Worm (Caenorhabditis elegans) whole organism, young adult: ENCODE data around the gene pmk-3.
A peak's percentile ranks its signal among the peaks of the same experiment; 100 is the strongest.

Source experiments
- B0019.2 ChIP-seq: fragments of 200-800 bp; sonication (Bioruptor generic); conservative IDR thresholded peaks from 2 replicates; pipeline ENCODE4 v1.3.6; 2022; ENCODE audit warnings: missing genetic modification reagents, missing genetic modification characterization, missing compliant biosample characterization
- B0336.3 ChIP-seq: fragments of 200-800 bp; sonication (Bioruptor generic); IDR thresholded peaks from 2 replicates; pipeline ENCODE4 v1.3.6; 2022; ENCODE audit warnings: missing genetic modification characterization, missing compliant biosample characterization
- C17E4.6 ChIP-seq: fragments of 200-800 bp; sonication (Bioruptor generic); IDR thresholded peaks from 2 replicates; pipeline ENCODE4 v1.3.6; 2022; ENCODE audit warnings: missing genetic modification reagents, missing genetic modification characterization, missing compliant biosample characterization
- D2030.7 ChIP-seq: fragments of 200-800 bp; sonication (Bioruptor generic); IDR thresholded peaks from 2 replicates; pipeline ENCODE4 v1.3.6; 2022; ENCODE audit warnings: missing genetic modification reagents, missing genetic modification characterization, missing compliant biosample characterization
- F33H1.4 ChIP-seq: fragments of 200-800 bp; sonication (Bioruptor generic); IDR thresholded peaks from 2 replicates; pipeline ENCODE4 v1.3.6; 2022; ENCODE audit warnings: missing genetic modification reagents, missing genetic modification characterization, missing compliant biosample characterization
- F37B4.10 ChIP-seq: fragments of 200-800 bp; sonication (Bioruptor generic); IDR thresholded peaks from 2 replicates; pipeline ENCODE4 v1.3.6; 2022; ENCODE audit warnings: missing genetic modification characterization, missing compliant biosample characterization
- F49E8.2 ChIP-seq: sonication (generic microtip); optimal IDR thresholded peaks from 3 replicates; lab custom pipeline; 2017; ENCODE audit warnings: missing genetic modification characterization, mild to moderate bottlenecking, missing compliant biosample characterization, antibody characterized with exemption, moderate library complexity; ENCODE audit not compliant: insufficient read depth
- K11D2.4 ChIP-seq: fragments of 200-800 bp; sonication (Bioruptor generic); IDR thresholded peaks from 2 replicates; pipeline ENCODE4 v1.3.6; 2022; ENCODE audit warnings: missing genetic modification reagents, missing genetic modification characterization, missing compliant biosample characterization
- T26A5.8 ChIP-seq: sonication (generic microtip); optimal IDR thresholded peaks from 2 replicates; lab custom pipeline; 2016; ENCODE audit warnings: missing genetic modification characterization, missing compliant biosample characterization
- Y53F4B.3 ChIP-seq: fragments of 200-800 bp; sonication (Bioruptor generic); IDR thresholded peaks from 2 replicates; pipeline ENCODE4 v1.3.6; 2022; ENCODE audit warnings: missing genetic modification reagents, missing genetic modification characterization, missing compliant biosample characterization
- Y56A3A.18 ChIP-seq: fragments of 200-800 bp; sonication (Bioruptor generic); IDR thresholded peaks from 2 replicates; pipeline ENCODE4 v1.3.6; 2022; ENCODE audit warnings: missing genetic modification reagents, missing genetic modification characterization, missing compliant biosample characterization
- Y79H2A.3 ChIP-seq: fragments of 200-800 bp; sonication (Bioruptor generic); conservative IDR thresholded peaks from 2 replicates; pipeline ENCODE4 v1.3.6; 2022; ENCODE audit warnings: missing genetic modification reagents, missing genetic modification characterization, missing compliant biosample characterization
- ama-1 ChIP-seq, 3 experiments: fragments of 150-350 bp in 1 of 3; sonication (generic microtip) in 2 of 3; optimal IDR thresholded peaks; 2 replicates each; lab custom pipeline; 2014 to 2018; ENCODE audit warnings: missing biosample characterization in 2 of 3, missing genetic modification characterization in 2 of 3, missing genetic modification reagents in 2 of 3
- aptf-2 ChIP-seq: fragments of 200-800 bp; sonication (Bioruptor generic); conservative IDR thresholded peaks from 2 replicates; pipeline ENCODE4 v1.3.6; 2022; ENCODE audit warnings: missing genetic modification reagents, missing genetic modification characterization, missing compliant biosample characterization
- attf-5 ChIP-seq: fragments of 200-800 bp; sonication (Bioruptor generic); optimal IDR thresholded peaks from 2 replicates; lab custom pipeline; 2018; ENCODE audit warnings: mild to moderate bottlenecking, missing genetic modification characterization, missing compliant biosample characterization
- attf-6 ChIP-seq: fragments of 200-800 bp; sonication (Bioruptor generic); IDR thresholded peaks from 2 replicates; pipeline ENCODE4 v1.3.6; 2022; ENCODE audit warnings: missing genetic modification reagents, missing genetic modification characterization, missing compliant biosample characterization
- bed-1 ChIP-seq: fragments of 200-800 bp; sonication (Bioruptor generic); IDR thresholded peaks from 2 replicates; pipeline ENCODE4 v1.3.6; 2022; ENCODE audit warnings: missing genetic modification reagents, missing genetic modification characterization, missing compliant biosample characterization
- ceh-27 ChIP-seq: fragments of 200-800 bp; sonication (Bioruptor generic); optimal IDR thresholded peaks from 2 replicates; lab custom pipeline; 2018; ENCODE audit warnings: mild to moderate bottlenecking, missing genetic modification characterization, moderate library complexity, missing compliant biosample characterization
- ceh-58 ChIP-seq: fragments of 200-800 bp; sonication (Bioruptor generic); IDR thresholded peaks from 2 replicates; pipeline ENCODE4 v1.3.6; 2022; ENCODE audit warnings: missing genetic modification characterization, missing compliant biosample characterization
- ceh-79 ChIP-seq: sonication (generic microtip); optimal IDR thresholded peaks from 2 replicates; lab custom pipeline; 2017; ENCODE audit warnings: mild to moderate bottlenecking, missing genetic modification characterization, missing compliant biosample characterization
- ceh-91 ChIP-seq: fragments of 200-800 bp; sonication (Bioruptor generic); IDR thresholded peaks from 2 replicates; pipeline ENCODE4 v1.3.6; 2022; ENCODE audit warnings: missing genetic modification reagents, missing genetic modification characterization, missing compliant biosample characterization
- chd-7 ChIP-seq: sonication (generic microtip); optimal IDR thresholded peaks from 2 replicates; lab custom pipeline; 2016; ENCODE audit warnings: mild to moderate bottlenecking, missing genetic modification characterization, moderate library complexity, missing compliant biosample characterization
- die-1 ChIP-seq: sonication (generic microtip); optimal IDR thresholded peaks from 2 replicates; lab custom pipeline; 2016; ENCODE audit warnings: missing genotype, mild to moderate bottlenecking, missing genetic modification characterization, missing compliant biosample characterization
- dpff-1 ChIP-seq: sonication (generic microtip); optimal IDR thresholded peaks from 2 replicates; lab custom pipeline; 2017; ENCODE audit warnings: mild to moderate bottlenecking, missing genetic modification characterization, missing compliant biosample characterization
- egl-44 ChIP-seq: fragments of 200-800 bp; sonication (Bioruptor generic); IDR thresholded peaks from 2 replicates; pipeline ENCODE4 v1.3.6; 2022; ENCODE audit warnings: missing genetic modification reagents, missing genetic modification characterization, missing compliant biosample characterization
- ekl-4 ChIP-seq: fragments of 200-800 bp; sonication (Bioruptor generic); IDR thresholded peaks from 2 replicates; pipeline ENCODE4 v1.3.6; 2022; ENCODE audit warnings: missing genetic modification reagents, missing genetic modification characterization, missing compliant biosample characterization
- hmg-1.2 ChIP-seq: fragments of 200-800 bp; sonication (Bioruptor generic); IDR thresholded peaks from 2 replicates; pipeline ENCODE4 v1.3.6; 2022; ENCODE audit warnings: missing genetic modification reagents, missing genetic modification characterization, missing compliant biosample characterization
- hrde-1 ChIP-seq: sonication (generic microtip); optimal IDR thresholded peaks from 2 replicates; lab custom pipeline; 2016; ENCODE audit warnings: missing genetic modification characterization, mild to moderate bottlenecking, missing compliant biosample characterization, moderate library complexity, missing genotype, missing genetic modification reagents, borderline replicate concordance
- hsf-1 ChIP-seq: fragments of 200-800 bp; sonication (Bioruptor generic); IDR thresholded peaks from 2 replicates; pipeline ENCODE4 v1.3.6; 2022; ENCODE audit warnings: missing genetic modification reagents, missing genetic modification characterization, missing compliant biosample characterization
- let-526 ChIP-seq: fragments of 200-800 bp; sonication (Bioruptor generic); IDR thresholded peaks from 2 replicates; pipeline ENCODE4 v1.3.6; 2022; ENCODE audit warnings: missing genetic modification reagents, missing genetic modification characterization, missing compliant biosample characterization
- lin-54 ChIP-seq: fragments of 200-800 bp; sonication (Bioruptor generic); optimal IDR thresholded peaks from 2 replicates; lab custom pipeline; 2018; ENCODE audit warnings: mild to moderate bottlenecking, missing genetic modification characterization, missing compliant biosample characterization
- lsl-1 ChIP-seq: fragments of 200-800 bp; sonication (Bioruptor generic); optimal IDR thresholded peaks from 2 replicates; lab custom pipeline; 2018; ENCODE audit warnings: mild to moderate bottlenecking, missing genetic modification characterization, moderate library complexity, missing compliant biosample characterization
- lsy-27 ChIP-seq: sonication (generic microtip); optimal IDR thresholded peaks from 2 replicates; lab custom pipeline; 2017; ENCODE audit warnings: missing genetic modification characterization, mild to moderate bottlenecking, missing compliant biosample characterization, antibody characterized with exemption, missing genotype, borderline replicate concordance; ENCODE audit not compliant: insufficient read depth
- madf-10 ChIP-seq: sonication (generic microtip); optimal IDR thresholded peaks from 2 replicates; lab custom pipeline; 2016; ENCODE audit warnings: mild to moderate bottlenecking, missing genetic modification characterization, missing compliant biosample characterization
- nfyb-1 ChIP-seq: fragments of 200-800 bp; sonication (Bioruptor generic); IDR thresholded peaks from 2 replicates; pipeline ENCODE4 v1.3.6; 2022; ENCODE audit warnings: missing genetic modification reagents, missing genetic modification characterization, missing compliant biosample characterization
- nhr-179 ChIP-seq: sonication (generic microtip); optimal IDR thresholded peaks from 2 replicates; lab custom pipeline; 2016; ENCODE audit warnings: mild to moderate bottlenecking, missing genetic modification characterization, missing compliant biosample characterization
- nhr-80 ChIP-seq: sonication (generic microtip); optimal IDR thresholded peaks from 2 replicates; lab custom pipeline; 2016; ENCODE audit warnings: missing genetic modification characterization, missing compliant biosample characterization
- sea-2 ChIP-seq: fragments of 200-800 bp; sonication (Bioruptor generic); IDR thresholded peaks from 2 replicates; pipeline ENCODE4 v1.3.6; 2022; ENCODE audit warnings: missing genetic modification characterization, missing compliant biosample characterization
- snpc-1.1 ChIP-seq: sonication (generic microtip); optimal IDR thresholded peaks from 2 replicates; lab custom pipeline; 2017; ENCODE audit warnings: missing genetic modification characterization, mild to moderate bottlenecking, missing compliant biosample characterization, antibody characterized with exemption, moderate library complexity, missing genotype, missing genetic modification reagents; ENCODE audit not compliant: insufficient read depth
- snpc-3.4 ChIP-seq: sonication (generic microtip); optimal IDR thresholded peaks from 2 replicates; lab custom pipeline; 2017; ENCODE audit warnings: missing genetic modification characterization, mild to moderate bottlenecking, missing compliant biosample characterization, antibody characterized with exemption, moderate library complexity, missing genotype, missing genetic modification reagents
- tlf-1 ChIP-seq: fragments of 200-800 bp; sonication (Bioruptor generic); optimal IDR thresholded peaks from 2 replicates; lab custom pipeline; 2018; ENCODE audit warnings: mild to moderate bottlenecking, missing genetic modification characterization, missing compliant biosample characterization
- unc-130 ChIP-seq: sonication (generic microtip); optimal IDR thresholded peaks from 2 replicates; lab custom pipeline; 2016; ENCODE audit warnings: missing genetic modification reagents, missing genetic modification characterization, missing compliant biosample characterization
- xnd-1 ChIP-seq: sonication (generic microtip); optimal IDR thresholded peaks from 2 replicates; lab custom pipeline; 2016; ENCODE audit warnings: missing genotype, missing genetic modification reagents, missing genetic modification characterization, missing compliant biosample characterization
- zfh-2 ChIP-seq: fragments of 200-800 bp; sonication (Bioruptor generic); conservative IDR thresholded peaks from 2 replicates; pipeline ENCODE4 v1.3.6; 2022; ENCODE audit warnings: missing genetic modification reagents, missing genetic modification characterization, missing compliant biosample characterization
- ztf-26 ChIP-seq: sonication (generic microtip); optimal IDR thresholded peaks from 2 replicates; lab custom pipeline; 2017; ENCODE audit warnings: missing genetic modification characterization, missing compliant biosample characterization
- ztf-28 ChIP-seq: fragments of 200-800 bp; sonication (Bioruptor generic); IDR thresholded peaks from 2 replicates; pipeline ENCODE4 v1.3.6; 2022; ENCODE audit warnings: missing genetic modification reagents, missing genetic modification characterization, missing compliant biosample characterization
- ztf-3 ChIP-seq: fragments of 200-800 bp; sonication (Bioruptor generic); optimal IDR thresholded peaks from 2 replicates; lab custom pipeline; 2018; ENCODE audit warnings: mild to moderate bottlenecking, missing genetic modification characterization, missing compliant biosample characterization

The pmk-3 gene

ce11 chrIV:8188421-8189112 is 49.5 kb downstream of the pmk-3 start:
- TF ChIP-seq D2030.7 (GFP tag; lab: Robert Waterston, UW) (no peak), ceh-79 (tag; lab: Kevin White, UChicago) (peak; percentile 60), die-1 (tag; lab: Kevin White, UChicago) (no peak), bed-1 (GFP tag; lab: Robert Waterston, UW) (no peak), xnd-1 (tag; lab: Kevin White, UChicago) (peak; percentile 8), Y79H2A.3 (GFP tag; lab: Robert Waterston, UW) (peak; percentile 32; the same call in 1 of the 2 replicates), attf-5 (GFP tag; lab: Kevin White, UChicago) (peak; percentile 1), Y53F4B.3 (GFP tag; lab: Robert Waterston, UW) (no peak), ceh-91 (GFP tag; lab: Robert Waterston, UW) (no peak), lin-54 (GFP tag; lab: Kevin White, UChicago) (no peak), Y56A3A.18 (GFP tag; lab: Robert Waterston, UW) (0 out of 2 replicates have a peak, but pooled peaks have one; percentile 64), ceh-27 (no peak), F33H1.4 (GFP tag; lab: Robert Waterston, UW) (no peak), lsl-1 (GFP tag; lab: Kevin White, UChicago) (peak; percentile 4), let-526 (GFP tag; lab: Robert Waterston, UW) (no peak), hrde-1 (tag; lab: Kevin White, UChicago) (peak; percentile 65), dpff-1 (tag; lab: Kevin White, UChicago) (no peak), ekl-4 (GFP tag; lab: Robert Waterston, UW) (no peak), nhr-80 (no peak), lsy-27 (no peak), ztf-3 (GFP tag; lab: Kevin White, UChicago) (no peak), ztf-28 (GFP tag; lab: Robert Waterston, UW) (no peak), nhr-179 (tag; lab: Kevin White, UChicago) (no peak), chd-7 (tag; lab: Kevin White, UChicago) (no peak), tlf-1 (GFP tag; lab: Kevin White, UChicago) (peak; percentile 4), T26A5.8 (no peak), attf-6 (GFP tag; lab: Robert Waterston, UW) (no peak), sea-2 (GFP tag; lab: Robert Waterston, UW) (no peak), nfyb-1 (GFP tag; lab: Robert Waterston, UW) (no peak), aptf-2 (GFP tag; lab: Robert Waterston, UW) (no peak), B0336.3 (GFP tag; lab: Robert Waterston, UW) (peak; percentile 73), snpc-1.1 (tag; lab: Kevin White, UChicago) (no peak), ama-1 (optimal IDR thresholded peaks at IDR 0.05; lab: Kevin White, UChicago) (no peak), ama-1 (GFP tag; optimal IDR thresholded peaks at IDR 0.05; lab: Kevin White, UChicago) (peak in 1 of 2 experiments; percentile 74), unc-130 (GFP tag; lab: Kevin White, UChicago) (no peak), F49E8.2 (peak; percentile 8), K11D2.4 (no peak), hmg-1.2 (peak; percentile 17; the same call in 1 of the 2 replicates), hsf-1 (GFP tag; lab: Robert Waterston, UW) (peak; percentile 43), C17E4.6 (GFP tag; lab: Robert Waterston, UW) (no peak), madf-10 (tag; lab: Kevin White, UChicago) (no peak), ceh-58 (GFP tag; lab: Robert Waterston, UW) (no peak), B0019.2 (GFP tag; lab: Robert Waterston, UW) (no peak), zfh-2 (GFP tag; lab: Robert Waterston, UW) (no peak), egl-44 (GFP tag; lab: Robert Waterston, UW) (no peak), F37B4.10 (no peak), ztf-26 (no peak), snpc-3.4 (tag; lab: Kevin White, UChicago) (no peak)
